Worm (Caenorhabditis elegans): Measurements from ENCODE around the gene rps-11.

rps-11 gene

ce11 chrIV:11572524-11572923, 29.9 kb upstream of the rps-11 start:
- TF ChIP-seq flt-1 (GFP tag; IDR thresholded peaks at IDR 0.05) (no peak), tab-1 (GFP tag; IDR thresholded peaks at IDR 0.05) (no peak), med-1 (GFP tag; optimal IDR thresholded peaks at IDR 0.05; ENCODE audit: insufficient read depth) (no peak), ref-1 (GFP tag; conservative IDR thresholded peaks at IDR 0.05) (no peak), T22C8.4 (GFP tag; IDR thresholded peaks at IDR 0.05) (no peak), cog-1 (tag; optimal IDR thresholded peaks at IDR 0.05) (no peak), ztf-23 (GFP tag; IDR thresholded peaks at IDR 0.05) (no peak), ztf-29 (GFP tag; IDR thresholded peaks at IDR 0.05) (no peak), klf-2 (GFP tag; conservative IDR thresholded peaks at IDR 0.05) (no peak)

- no peak for TF ChIP-seq med-1 (GFP tag; optimal IDR thresholded peaks at IDR 0.05; ENCODE audit: insufficient read depth)
- TF ChIP-seq ztf-29 (GFP tag; IDR thresholded peaks at IDR 0.05), result no peak
- TF ChIP-seq flt-1 (GFP tag; IDR thresholded peaks at IDR 0.05), result no peak
- TF ChIP-seq tab-1 (GFP tag; IDR thresholded peaks at IDR 0.05), result no peak
- no peak for TF ChIP-seq klf-2 (GFP tag; conservative IDR thresholded peaks at IDR 0.05)
- TF ChIP-seq cog-1 (tag; optimal IDR thresholded peaks at IDR 0.05), result no peak
- TF ChIP-seq ztf-23 (GFP tag; IDR thresholded peaks at IDR 0.05), result no peak
- TF ChIP-seq ref-1 (GFP tag; conservative IDR thresholded peaks at IDR 0.05), result no peak
- TF ChIP-seq T22C8.4 (GFP tag; IDR thresholded peaks at IDR 0.05), result no peak
Observed at ce11 chrIV:11574331-11574730, 28.1 kb upstream of the rps-11 start.

ce11 chrIV:11578492-11578891, 23.9 kb upstream of the rps-11 start, which contains the start of gene rib-1:
TSS of gene rib-1 (plus strand) at chrIV:11578792.
- no peak for TF ChIP-seq ztf-29 (GFP tag; IDR thresholded peaks at IDR 0.05)
- TF ChIP-seq ztf-23 (GFP tag; IDR thresholded peaks at IDR 0.05), result no peak
- TF ChIP-seq flt-1 (GFP tag; IDR thresholded peaks at IDR 0.05), result no peak
- TF ChIP-seq T22C8.4 (GFP tag; IDR thresholded peaks at IDR 0.05), result no peak
- TF ChIP-seq ref-1 (GFP tag; conservative IDR thresholded peaks at IDR 0.05), result no peak
- no peak for TF ChIP-seq tab-1 (GFP tag; IDR thresholded peaks at IDR 0.05)
- TF ChIP-seq klf-2 (GFP tag; conservative IDR thresholded peaks at IDR 0.05), result no peak
- TF ChIP-seq med-1 (GFP tag; optimal IDR thresholded peaks at IDR 0.05; ENCODE audit: insufficient read depth), result no peak
- TF ChIP-seq cog-1 (tag; optimal IDR thresholded peaks at IDR 0.05), result no peak

ce11 chrIV:11582450-11583166, 19.8 kb upstream of the rps-11 start:
- TF ChIP-seq ztf-29 (GFP tag; IDR thresholded peaks at IDR 0.05) (no peak), ref-1 (GFP tag; conservative IDR thresholded peaks at IDR 0.05) (no peak), flt-1 (GFP tag; IDR thresholded peaks at IDR 0.05) (peak; percentile 50; the same call in 1 of the 2 replicates), cog-1 (tag; optimal IDR thresholded peaks at IDR 0.05) (no peak), tab-1 (GFP tag; IDR thresholded peaks at IDR 0.05) (peak; percentile 58; the same call in 1 of the 2 replicates), klf-2 (GFP tag; conservative IDR thresholded peaks at IDR 0.05) (no peak)

- TF ChIP-seq klf-2 (GFP tag; conservative IDR thresholded peaks at IDR 0.05), result no peak
- 0 out of 2 replicates have a peak, but pooled peaks have one; percentile 35 for TF ChIP-seq tab-1 (GFP tag; IDR thresholded peaks at IDR 0.05)
Observed at ce11 chrIV:11583906-11584378, 18.5 kb upstream of the rps-11 start, which contains the start of gene F12F6.1. TSS of gene F12F6.1 (plus strand) at chrIV:11583956.

ce11 chrIV:11584853-11585252, 17.6 kb upstream of the rps-11 start:
- TF ChIP-seq ztf-29 (GFP tag; IDR thresholded peaks at IDR 0.05) (no peak), klf-2 (GFP tag; conservative IDR thresholded peaks at IDR 0.05) (no peak), ref-1 (GFP tag; conservative IDR thresholded peaks at IDR 0.05) (no peak), med-1 (GFP tag; optimal IDR thresholded peaks at IDR 0.05; ENCODE audit: insufficient read depth) (no peak), flt-1 (GFP tag; IDR thresholded peaks at IDR 0.05) (no peak), T22C8.4 (GFP tag; IDR thresholded peaks at IDR 0.05) (no peak), cog-1 (tag; optimal IDR thresholded peaks at IDR 0.05) (no peak), tab-1 (GFP tag; IDR thresholded peaks at IDR 0.05) (no peak)

ce11 chrIV:11586484-11586883, 16.0 kb upstream of the rps-11 start:
- TF ChIP-seq ztf-23 (GFP tag; IDR thresholded peaks at IDR 0.05) (no peak), tab-1 (GFP tag; IDR thresholded peaks at IDR 0.05) (no peak), ref-1 (GFP tag; conservative IDR thresholded peaks at IDR 0.05) (no peak), ztf-29 (GFP tag; IDR thresholded peaks at IDR 0.05) (no peak), klf-2 (GFP tag; conservative IDR thresholded peaks at IDR 0.05) (no peak), flt-1 (GFP tag; IDR thresholded peaks at IDR 0.05) (no peak), cog-1 (tag; optimal IDR thresholded peaks at IDR 0.05) (no peak), T22C8.4 (GFP tag; IDR thresholded peaks at IDR 0.05) (no peak), med-1 (GFP tag; optimal IDR thresholded peaks at IDR 0.05; ENCODE audit: insufficient read depth) (no peak)

- TF ChIP-seq flt-1 (GFP tag; IDR thresholded peaks at IDR 0.05) (no peak), med-1 (GFP tag; optimal IDR thresholded peaks at IDR 0.05; ENCODE audit: insufficient read depth) (no peak), ztf-23 (GFP tag; IDR thresholded peaks at IDR 0.05) (no peak), T22C8.4 (GFP tag; IDR thresholded peaks at IDR 0.05) (no peak), ref-1 (GFP tag; conservative IDR thresholded peaks at IDR 0.05) (no peak), tab-1 (GFP tag; IDR thresholded peaks at IDR 0.05) (no peak), klf-2 (GFP tag; conservative IDR thresholded peaks at IDR 0.05) (no peak), cog-1 (tag; optimal IDR thresholded peaks at IDR 0.05) (no peak), ztf-29 (GFP tag; IDR thresholded peaks at IDR 0.05) (no peak)
Observed at ce11 chrIV:11592165-11592564, 10.3 kb upstream of the rps-11 start, which contains the start of gene spe-36. TSS of gene spe-36 (minus strand) at chrIV:11592265.

- TF ChIP-seq cog-1 (tag; optimal IDR thresholded peaks at IDR 0.05) (no peak), tab-1 (GFP tag; IDR thresholded peaks at IDR 0.05) (no peak), T22C8.4 (GFP tag; IDR thresholded peaks at IDR 0.05) (no peak), klf-2 (GFP tag; conservative IDR thresholded peaks at IDR 0.05) (0 out of 2 replicates have a peak, but pooled peaks have one; percentile 18), ztf-23 (GFP tag; IDR thresholded peaks at IDR 0.05) (no peak), flt-1 (GFP tag; IDR thresholded peaks at IDR 0.05) (peak; percentile 72; the same call in 1 of the 2 replicates), ztf-29 (GFP tag; IDR thresholded peaks at IDR 0.05) (no peak), med-1 (GFP tag; optimal IDR thresholded peaks at IDR 0.05; ENCODE audit: insufficient read depth) (no peak), ref-1 (GFP tag; conservative IDR thresholded peaks at IDR 0.05) (no peak)
Observed at ce11 chrIV:11592820-11593219, 9.6 kb upstream of the rps-11 start.

Measured in whole organism, midembryonic.